Fruit fly (Drosophila melanogaster) whole organism, embryonic: Measurements from ENCODE around the gene CG2444.

Experiments
- Asciz ChIP-seq: fragments of 200-800 bp; sonication (Bioruptor generic); optimal IDR thresholded peaks from 2 replicates; lab custom pipeline; 2017; ENCODE audit warnings: missing biosample characterization, mild to moderate bottlenecking, missing genetic modification characterization, missing genetic modification reagents
- B-H1 ChIP-seq: fragments of 200-800 bp; sonication (Bioruptor generic); IDR thresholded peaks from 3 replicates; pipeline ENCODE4 v1.3.6; 2022; ENCODE audit warnings: missing biosample characterization, missing genetic modification characterization
- BEAF-32 ChIP-seq: fragments of 200-800 bp; sonication (Bioruptor generic); optimal IDR thresholded peaks from 3 replicates; lab custom pipeline; 2017; ENCODE audit warnings: missing biosample characterization, missing genetic modification characterization, mild to moderate bottlenecking, moderate library complexity, missing genetic modification reagents
- CG11456 ChIP-seq: fragments of 200-800 bp; sonication (Bioruptor generic); IDR thresholded peaks from 3 replicates; pipeline ENCODE4 v1.3.6; 2022; ENCODE audit warnings: missing biosample characterization, missing genetic modification characterization
- CG11696 ChIP-seq: fragments of 200-800 bp; sonication (Bioruptor generic); IDR thresholded peaks from 2 replicates; pipeline ENCODE4 v1.3.6; 2022; ENCODE audit warnings: missing biosample characterization, missing genetic modification characterization
- CG14014 ChIP-seq: fragments of 200-800 bp; sonication (Bioruptor generic); IDR thresholded peaks from 2 replicates; pipeline ENCODE4 v1.3.6; 2022; ENCODE audit warnings: missing biosample characterization, missing genetic modification characterization
- CG15011 ChIP-seq: fragments of 200-800 bp; sonication (Bioruptor generic); optimal IDR thresholded peaks from 3 replicates; lab custom pipeline; 2018; ENCODE audit warnings: missing biosample characterization, mild to moderate bottlenecking, missing genetic modification characterization
- CG1529 ChIP-seq: fragments of 200-800 bp; sonication (Bioruptor generic); optimal IDR thresholded peaks from 3 replicates; lab custom pipeline; 2018; ENCODE audit warnings: missing biosample characterization, missing genetic modification characterization
- CG16779 ChIP-seq: fragments of 200-800 bp; sonication (Bioruptor generic); IDR thresholded peaks from 2 replicates; pipeline ENCODE4 v1.3.6; 2022; ENCODE audit warnings: missing biosample characterization, missing genetic modification characterization
- CG31388 ChIP-seq: fragments of 200-800 bp; sonication (Bioruptor generic); optimal IDR thresholded peaks from 2 replicates; lab custom pipeline; 2016; ENCODE audit warnings: missing biosample characterization, missing genetic modification characterization
- CG3407 ChIP-seq: fragments of 200-800 bp; sonication (Bioruptor generic); optimal IDR thresholded peaks from 2 replicates; lab custom pipeline; 2018; ENCODE audit warnings: missing biosample characterization, mild to moderate bottlenecking, missing genetic modification characterization
- CG4360 ChIP-seq: fragments of 200-800 bp; sonication (Bioruptor generic); IDR thresholded peaks from 2 replicates; pipeline ENCODE4 v1.3.6; 2022; ENCODE audit warnings: missing biosample characterization, missing genetic modification characterization
- CG7928 ChIP-seq: fragments of 200-800 bp; sonication (Bioruptor generic); optimal IDR thresholded peaks from 2 replicates; lab custom pipeline; 2017; ENCODE audit warnings: missing biosample characterization, mild to moderate bottlenecking, missing genetic modification characterization
- CG9609 ChIP-seq: fragments of 200-800 bp; sonication (Bioruptor generic); optimal IDR thresholded peaks from 3 replicates; lab custom pipeline; 2016; ENCODE audit warnings: missing biosample characterization, missing genetic modification characterization
- CG9932 ChIP-seq: fragments of 200-800 bp; sonication (Bioruptor generic); IDR thresholded peaks from 2 replicates; pipeline ENCODE4 v1.3.6; 2022; ENCODE audit warnings: missing biosample characterization, missing genetic modification characterization
- CTCF ChIP-seq: fragments of 200-800 bp; sonication (Bioruptor generic); optimal IDR thresholded peaks from 2 replicates; lab custom pipeline; 2017; ENCODE audit warnings: missing biosample characterization, mild to moderate bottlenecking, missing genetic modification characterization, moderate library complexity
- Chrac-16 ChIP-seq: fragments of 200-800 bp; sonication (Bioruptor generic); optimal IDR thresholded peaks from 3 replicates; lab custom pipeline; 2016; ENCODE audit warnings: missing biosample characterization, missing genetic modification characterization
- CoRest ChIP-seq: fragments of 200-800 bp; sonication (Bioruptor generic); optimal IDR thresholded peaks from 3 replicates; lab custom pipeline; 2018; ENCODE audit warnings: missing biosample characterization, mild to moderate bottlenecking, missing genetic modification characterization, moderate library complexity
- D ChIP-seq, 2 experiments: fragments of 200-800 bp in 1 of 2; fragments of >200 bp in 1 of 2; sonication (Bioruptor generic) in 1 of 2; optimal IDR thresholded peaks; 2 replicates in 1 of 2; 3 replicates in 1 of 2; lab custom pipeline; 2017; ENCODE audit warnings: mild to moderate bottlenecking in 1 of 2, missing biosample characterization in 1 of 2, missing genetic modification characterization in 1 of 2, missing genetic modification reagents in 1 of 2
- Dp ChIP-seq: fragments of 200-800 bp; sonication (Bioruptor generic); optimal IDR thresholded peaks from 2 replicates; lab custom pipeline; 2018; ENCODE audit warnings: missing biosample characterization, mild to moderate bottlenecking, missing genetic modification characterization, moderate library complexity
- ERR ChIP-seq: fragments of 200-800 bp; sonication (Bioruptor generic); optimal IDR thresholded peaks from 2 replicates; lab custom pipeline; 2016; ENCODE audit warnings: missing biosample characterization, missing genetic modification characterization
- Ets65A ChIP-seq: fragments of 200-800 bp; sonication (Bioruptor generic); peaks from one replicate; lab custom pipeline; 2016; ENCODE audit warnings: missing biosample characterization, missing genetic modification characterization
- HHEX ChIP-seq: fragments of 200-800 bp; sonication (Bioruptor generic); optimal IDR thresholded peaks from 3 replicates; lab custom pipeline; 2017; ENCODE audit warnings: missing biosample characterization, mild to moderate bottlenecking, missing genetic modification characterization, missing genetic modification reagents
- Oaz ChIP-seq: fragments of 200-800 bp; sonication (Bioruptor generic); IDR thresholded peaks from 2 replicates; pipeline ENCODE4 v1.3.6; 2022; ENCODE audit warnings: missing biosample characterization, missing genetic modification characterization
- Oli ChIP-seq: fragments of 200-800 bp; sonication (Bioruptor generic); optimal IDR thresholded peaks from 2 replicates; lab custom pipeline; 2018; ENCODE audit warnings: missing biosample characterization, mild to moderate bottlenecking, missing genetic modification characterization, moderate library complexity
- Opbp ChIP-seq: fragments of 200-800 bp; sonication (Bioruptor generic); IDR thresholded peaks from 3 replicates; pipeline ENCODE4 v1.3.6; 2022; ENCODE audit warnings: missing biosample characterization, missing genetic modification characterization; ENCODE audit not compliant: partially characterized antibody
- PHDP ChIP-seq: fragments of 200-800 bp; sonication (Bioruptor generic); optimal IDR thresholded peaks from 3 replicates; lab custom pipeline; 2018; ENCODE audit warnings: missing biosample characterization, mild to moderate bottlenecking, missing genetic modification characterization, moderate library complexity
- Sry-δ ChIP-seq: fragments of 200-800 bp; sonication (Bioruptor generic); optimal IDR thresholded peaks from 2 replicates; lab custom pipeline; 2016; ENCODE audit warnings: missing biosample characterization, missing genetic modification characterization
- bbx ChIP-seq: fragments of 200-800 bp; sonication (Bioruptor generic); IDR thresholded peaks from 2 replicates; pipeline ENCODE4 v1.3.6; 2022; ENCODE audit warnings: missing biosample characterization, missing genetic modification characterization; ENCODE audit not compliant: partially characterized antibody
- bsh ChIP-seq, 2 experiments: fragments of 200-800 bp; sonication (Bioruptor generic); optimal IDR thresholded peaks; 2 replicates each; lab custom pipeline; 2017 to 2018; ENCODE audit warnings: mild to moderate bottlenecking in 2 of 2, missing biosample characterization in 2 of 2, missing genetic modification characterization in 2 of 2, moderate library complexity in 1 of 2
- btn ChIP-seq: fragments of 200-800 bp; sonication (Bioruptor generic); optimal IDR thresholded peaks from 2 replicates; lab custom pipeline; 2016; ENCODE audit warnings: missing biosample characterization, missing genetic modification characterization
- chm ChIP-seq: fragments of 200-800 bp; sonication (Bioruptor generic); IDR thresholded peaks from 2 replicates; pipeline ENCODE4 v1.3.6; 2022; ENCODE audit warnings: missing biosample characterization, missing genetic modification characterization
- croc ChIP-seq: fragments of 200-800 bp; sonication (Bioruptor generic); conservative IDR thresholded peaks from 3 replicates; pipeline ENCODE4 v1.3.6; 2022; ENCODE audit warnings: missing biosample characterization, missing genetic modification characterization
- dati ChIP-seq: fragments of 200-800 bp; sonication (Bioruptor generic); IDR thresholded peaks from 2 replicates; pipeline ENCODE4 v1.3.6; 2022; ENCODE audit warnings: missing biosample characterization, missing genetic modification characterization
- dimm ChIP-seq: fragments of 200-800 bp; sonication (Bioruptor generic); IDR thresholded peaks from 2 replicates; pipeline ENCODE4 v1.3.6; 2022; ENCODE audit warnings: missing biosample characterization, missing genetic modification characterization
- ewg ChIP-seq: fragments of 200-800 bp; sonication (Bioruptor generic); optimal IDR thresholded peaks from 3 replicates; lab custom pipeline; 2017; ENCODE audit warnings: mild to moderate bottlenecking, missing biosample characterization, missing genetic modification reagents, missing genetic modification characterization
- fd64A ChIP-seq: fragments of 200-800 bp; sonication (Bioruptor generic); optimal IDR thresholded peaks from 3 replicates; lab custom pipeline; 2018; ENCODE audit warnings: missing biosample characterization, mild to moderate bottlenecking, missing genetic modification characterization
- fu2 ChIP-seq: fragments of 200-800 bp; sonication (Bioruptor generic); optimal IDR thresholded peaks from 2 replicates; lab custom pipeline; 2016; ENCODE audit warnings: missing biosample characterization, missing genetic modification characterization
- hth ChIP-seq: fragments of >200 bp; optimal IDR thresholded peaks from 2 replicates; lab custom pipeline; 2017; ENCODE audit warnings: inconsistent platforms
- jumu ChIP-seq: fragments of 200-800 bp; sonication (Bioruptor generic); optimal IDR thresholded peaks from 3 replicates; lab custom pipeline; 2016; ENCODE audit warnings: missing biosample characterization, missing genetic modification characterization
- lilli ChIP-seq: fragments of 200-800 bp; sonication (Bioruptor generic); optimal IDR thresholded peaks from 3 replicates; lab custom pipeline; 2016; ENCODE audit warnings: missing biosample characterization, missing genetic modification characterization
- luna ChIP-seq: fragments of 200-800 bp; sonication (Bioruptor generic); optimal IDR thresholded peaks from 2 replicates; lab custom pipeline; 2016; ENCODE audit warnings: missing biosample characterization, missing genetic modification characterization
- otp ChIP-seq: fragments of 200-800 bp; sonication (Bioruptor generic); IDR thresholded peaks from 3 replicates; pipeline ENCODE4, ENCODE4 v1.3.6; 2022; ENCODE audit warnings: missing biosample characterization, missing genetic modification characterization
- pzg ChIP-seq: fragments of 200-800 bp; sonication (Bioruptor generic); optimal IDR thresholded peaks from 3 replicates; lab custom pipeline; 2018; ENCODE audit warnings: missing biosample characterization, mild to moderate bottlenecking, missing genetic modification characterization, moderate library complexity
- scrt ChIP-seq: fragments of 200-800 bp; sonication (Bioruptor generic); optimal IDR thresholded peaks from 2 replicates; lab custom pipeline; 2018; ENCODE audit warnings: missing biosample characterization, mild to moderate bottlenecking, missing genetic modification characterization, moderate library complexity
- slou ChIP-seq: fragments of 200-800 bp; sonication (Bioruptor generic); optimal IDR thresholded peaks from 3 replicates; lab custom pipeline; 2016; ENCODE audit warnings: missing biosample characterization, missing genetic modification characterization
- ttk ChIP-seq: fragments of 200-800 bp; sonication (Bioruptor generic); IDR thresholded peaks from 2 replicates; pipeline ENCODE4 v2.1.2; 2022; ENCODE audit warnings: missing biosample characterization, missing genetic modification characterization
- twi ChIP-seq: fragments of 200-800 bp; optimal IDR thresholded peaks from 2 replicates; lab custom pipeline; 2019; ENCODE audit warnings: missing biosample characterization, mild to moderate bottlenecking, missing genetic modification characterization, moderate library complexity
- vnd ChIP-seq: fragments of 200-800 bp; sonication (Bioruptor generic); IDR thresholded peaks from 3 replicates; pipeline ENCODE4 v1.3.6; 2022; ENCODE audit warnings: missing biosample characterization, missing genetic modification characterization; ENCODE audit not compliant: partially characterized antibody
- zen2 ChIP-seq: fragments of 200-800 bp; sonication (Bioruptor generic); IDR thresholded peaks from 3 replicates; pipeline ENCODE4 v1.3.6; 2022; ENCODE audit warnings: missing biosample characterization, missing genetic modification characterization; ENCODE audit not compliant: partially characterized antibody
- zf30C ChIP-seq: fragments of 200-800 bp; sonication (Bioruptor generic); optimal IDR thresholded peaks from 3 replicates; lab custom pipeline; 2018; ENCODE audit warnings: missing biosample characterization, mild to moderate bottlenecking, missing genetic modification characterization

The CG2444 gene

dm6 chrX:11720138-11720537 is 15.0 kb upstream of the CG2444 start, which contains the start of gene Tango10 (continued):
- TF ChIP-seq croc (GFP tag; lab: Robert Waterston, UW) = peak; percentile 24; the same call in 1 of the 3 replicates
- no peak for TF ChIP-seq zf30C (GFP tag; lab: Kevin White, UChicago)
- peak; percentile 60; the same call in 2 of the 3 replicates for TF ChIP-seq Opbp (GFP tag; lab: Robert Waterston, UW)
- TF ChIP-seq ewg (GFP tag; lab: Kevin White, UChicago) = peak; percentile 42
- TF ChIP-seq CG14014 (GFP tag; lab: Robert Waterston, UW) = 0 out of 2 replicates have a peak, but pooled peaks have one; percentile 39
- TF ChIP-seq D (optimal IDR thresholded peaks at IDR 0.05; lab: Kevin White, UChicago) = no peak
- TF ChIP-seq D (GFP tag; optimal IDR thresholded peaks at IDR 0.05; lab: Kevin White, UChicago) = no peak
- no peak for TF ChIP-seq CG9609
- peak; percentile 87 for TF ChIP-seq Dp
- peak; percentile 42 for TF ChIP-seq ERR (GFP tag; lab: Kevin White, UChicago)
- peak; percentile 61 for TF ChIP-seq CoRest (tag; lab: Kevin White, UChicago)
- no peak; the same call in 1 of the 2 replicates for TF ChIP-seq bbx
- TF ChIP-seq CG15011 (GFP tag; lab: Kevin White, UChicago) = no peak
- TF ChIP-seq otp (GFP tag; lab: Robert Waterston, UW) = no peak
- no peak for TF ChIP-seq hth
- TF ChIP-seq BEAF-32 (GFP tag; lab: Kevin White, UChicago) = peak; percentile 85
- TF ChIP-seq dati (GFP tag; lab: Robert Waterston, UW) = no peak
- TF ChIP-seq bsh (GFP tag; optimal IDR thresholded peaks at IDR 0.05; lab: Kevin White, UChicago) = peak in 1 of 2 experiments; percentile 20
- TF ChIP-seq Chrac-16 = peak; percentile 55
- no peak for TF ChIP-seq Oli (tag; lab: Kevin White, UChicago)
- peak; percentile 77 for TF ChIP-seq CG9932 (GFP tag; lab: Robert Waterston, UW)
- peak; percentile 83 for TF ChIP-seq Sry-δ (GFP tag; lab: Kevin White, UChicago)
- TF ChIP-seq scrt = no peak
- TF ChIP-seq Oaz (GFP tag; lab: Robert Waterston, UW) = 0 out of 2 replicates have a peak, but pooled peaks have one; percentile 13
- TF ChIP-seq luna (GFP tag; lab: Kevin White, UChicago) = no peak
- no peak for TF ChIP-seq fd64A (GFP tag; lab: Kevin White, UChicago)
- peak; percentile 76 for TF ChIP-seq CG7928 (GFP tag; lab: Kevin White, UChicago)
- TF ChIP-seq ttk (GFP tag; lab: Robert Waterston, UW) = no peak
- no peak for TF ChIP-seq btn
- no peak for TF ChIP-seq CG11696 (GFP tag; lab: Robert Waterston, UW)
- TF ChIP-seq CG16779 (GFP tag; lab: Robert Waterston, UW) = no peak
- peak; percentile 67 for TF ChIP-seq lilli (GFP tag; lab: Kevin White, UChicago)
- no peak for TF ChIP-seq CG31388 (GFP tag; lab: Kevin White, UChicago)
- no peak for TF ChIP-seq CG1529 (GFP tag; lab: Kevin White, UChicago)
- TF ChIP-seq fu2 (GFP tag; lab: Kevin White, UChicago) = peak; percentile 51
- no peak for TF ChIP-seq CG4360 (GFP tag; lab: Robert Waterston, UW)
- TF ChIP-seq HHEX (GFP tag; lab: Kevin White, UChicago) = no peak
- peak; percentile 78 for TF ChIP-seq vnd (GFP tag; lab: Robert Waterston, UW)
- TF ChIP-seq pzg = peak; percentile 72
- TF ChIP-seq twi (tag; lab: Kevin White, UChicago) = no peak
- TF ChIP-seq CG3407 (GFP tag; lab: Kevin White, UChicago) = no peak
- peak; percentile 48 for TF ChIP-seq Ets65A
- no peak for TF ChIP-seq CG11456 (GFP tag; lab: Robert Waterston, UW)
- TF ChIP-seq Asciz = no peak
- TF ChIP-seq chm = no peak
- peak; percentile 24 for TF ChIP-seq CTCF (GFP tag; lab: Kevin White, UChicago)
- TF ChIP-seq dimm (GFP tag; lab: Robert Waterston, UW) = no peak
- TF ChIP-seq slou (GFP tag; lab: Kevin White, UChicago) = peak; percentile 4
- TF ChIP-seq PHDP = peak; percentile 54
- TF ChIP-seq B-H1 (GFP tag; lab: Robert Waterston, UW) = no peak
- TF ChIP-seq jumu (GFP tag; lab: Kevin White, UChicago) = no peak
- peak; percentile 78; the same call in 2 of the 3 replicates for TF ChIP-seq zen2
